Worm (Caenorhabditis elegans): ENCODE measurements around the gene B0303.7.

- TF ChIP-seq zag-1 (tag; optimal IDR thresholded peaks at IDR 0.05) (no peak), F26F4.8 (GFP tag; conservative IDR thresholded peaks at IDR 0.05) (no peak), nhr-28 (tag; optimal IDR thresholded peaks at IDR 0.05) (peak; percentile 88), dpl-1 (GFP tag; optimal IDR thresholded peaks at IDR 0.05) (no peak), ztf-11 (tag; optimal IDR thresholded peaks at IDR 0.05) (no peak), saeg-2 (GFP tag; IDR thresholded peaks at IDR 0.05) (no peak), sdz-12 (GFP tag; optimal IDR thresholded peaks at IDR 0.05) (no peak)
Observed at ce11 chrIII:8656957-8657356, 36.5 kb upstream of the B0303.7 start.

Measured in whole organism, L4 larva.